Fruit fly (Drosophila melanogaster) whole organism, pupa: ENCODE data around the gene CG1695.

ENCODE experiments used
- CG14655 ChIP-seq: fragments of 200-800 bp; sonication (Bioruptor generic); optimal IDR thresholded peaks from 3 replicates; lab custom pipeline; 2017; ENCODE audit warnings: mild to moderate bottlenecking, missing biosample characterization, missing genetic modification reagents, missing genetic modification characterization
- CG32121 ChIP-seq: fragments of 200-800 bp; sonication (Bioruptor generic); IDR thresholded peaks from 2 replicates; pipeline ENCODE4 v1.3.6; 2022; ENCODE audit warnings: missing biosample characterization, missing genetic modification characterization
- CG34367 ChIP-seq: fragments of 200-800 bp; sonication (Bioruptor generic); optimal IDR thresholded peaks from 2 replicates; lab custom pipeline; 2018; ENCODE audit warnings: missing biosample characterization, mild to moderate bottlenecking, missing genetic modification characterization
- CG4496 ChIP-seq: fragments of 200-800 bp; sonication (Bioruptor generic); IDR thresholded peaks from 3 replicates; pipeline ENCODE4 v1.3.6; 2022; ENCODE audit warnings: missing biosample characterization, missing genetic modification characterization
- CG8159 ChIP-seq: fragments of 200-800 bp; sonication (Bioruptor generic); optimal IDR thresholded peaks from 3 replicates; lab custom pipeline; 2018; ENCODE audit warnings: missing biosample characterization, mild to moderate bottlenecking, missing genetic modification characterization, moderate library complexity
- EcR ChIP-seq: fragments of 200-800 bp; sonication (Bioruptor generic); optimal IDR thresholded peaks from 3 replicates; lab custom pipeline; 2019; ENCODE audit warnings: missing biosample characterization, missing genetic modification characterization, mild to moderate bottlenecking, moderate library complexity, missing genetic modification reagents
- Ets98B ChIP-seq: fragments of 200-800 bp; sonication (Bioruptor generic); IDR thresholded peaks from 2 replicates; pipeline ENCODE4 v1.3.6; 2022; ENCODE audit warnings: missing biosample characterization, missing genetic modification characterization
- Pif1B ChIP-seq: fragments of 200-800 bp; sonication (Bioruptor generic); optimal IDR thresholded peaks from 3 replicates; lab custom pipeline; 2016; ENCODE audit warnings: missing biosample characterization, missing genetic modification characterization
- rn ChIP-seq: fragments of 200-800 bp; sonication (Bioruptor generic); IDR thresholded peaks from 2 replicates; pipeline ENCODE4 v1.3.6; 2022; ENCODE audit warnings: missing biosample characterization, missing genetic modification characterization

- no peak for TF ChIP-seq EcR
- TF ChIP-seq Ets98B (GFP tag; lab: Robert Waterston, UW), result no peak
- TF ChIP-seq CG14655 (GFP tag; lab: Kevin White, UChicago), result no peak
- TF ChIP-seq CG8159 (tag; lab: Kevin White, UChicago), result no peak
- no peak for TF ChIP-seq CG34367
- TF ChIP-seq CG4496 (GFP tag; lab: Robert Waterston, UW), result no peak
- no peak for TF ChIP-seq Pif1B
- TF ChIP-seq rn (GFP tag; lab: Robert Waterston, UW), result no peak
- TF ChIP-seq CG32121 (GFP tag; lab: Robert Waterston, UW), result no peak
These were observed 47.7 kb downstream of the CG1695 start for dm6 chrX:20481404-20481803.
